Fruit fly (Drosophila melanogaster): ENCODE data around the gene CG6867.

Gene CG6867

dm6 chrX:18058108-18058507 is 34.4 kb downstream of the CG6867 start:
- TF ChIP-seq ey (GFP tag; optimal IDR thresholded peaks at IDR 0.05) (no peak), brk (GFP tag; optimal IDR thresholded peaks at IDR 0.05) (no peak), pan (optimal IDR thresholded peaks at IDR 0.05) (no peak), CG32264 (GFP tag; optimal IDR thresholded peaks at IDR 0.05) (no peak), Jra (GFP tag; optimal IDR thresholded peaks at IDR 0.05) (no peak), GATAd (GFP tag; optimal IDR thresholded peaks at IDR 0.05) (no peak), sage (GFP tag; optimal IDR thresholded peaks at IDR 0.05) (no peak), Mio (GFP tag; optimal IDR thresholded peaks at IDR 0.05) (no peak), Hr78 (GFP tag; optimal IDR thresholded peaks at IDR 0.05) (no peak), Abd-B (GFP tag; optimal IDR thresholded peaks at IDR 0.05) (no peak), Hr83 (GFP tag; optimal IDR thresholded peaks at IDR 0.05; ENCODE audit: poor library complexity, severe bottlenecking) (no peak), tai (GFP tag; optimal IDR thresholded peaks at IDR 0.05) (no peak), N (GFP tag; optimal IDR thresholded peaks at IDR 0.05) (no peak), Myc (optimal IDR thresholded peaks at IDR 0.05) (no peak)

- TF ChIP-seq pan (optimal IDR thresholded peaks at IDR 0.05) (no peak), lola (GFP tag; optimal IDR thresholded peaks at IDR 0.05) (no peak), Dif (GFP tag; optimal IDR thresholded peaks at IDR 0.05; ENCODE audit: partially characterized antibody) (no peak), Jra (GFP tag; optimal IDR thresholded peaks at IDR 0.05) (no peak), N (GFP tag; optimal IDR thresholded peaks at IDR 0.05) (no peak), rgr (GFP tag; optimal IDR thresholded peaks at IDR 0.05) (no peak), Vsx2 (GFP tag; optimal IDR thresholded peaks at IDR 0.05; ENCODE audit: partially characterized antibody) (no peak), sv (GFP tag; optimal IDR thresholded peaks at IDR 0.05) (no peak), HLH106 (tag; optimal IDR thresholded peaks at IDR 0.05) (no peak), dmrt93B (GFP tag; optimal IDR thresholded peaks at IDR 0.05) (no peak), Mio (GFP tag; optimal IDR thresholded peaks at IDR 0.05) (no peak), Hnf4 (GFP tag; optimal IDR thresholded peaks at IDR 0.05) (no peak)
Measured at dm6 chrX:18063144-18063772, 39.6 kb downstream of the CG6867 start, which contains the start of gene Sh. Gene Sh (minus strand): TSS chrX:18063247.

- TF ChIP-seq brk (GFP tag; optimal IDR thresholded peaks at IDR 0.05) = no peak
Measured at dm6 chrX:18064183-18064582, 40.5 kb downstream of the CG6867 start, which contains the start of gene Dhc16F. Gene Dhc16F (plus strand): TSS chrX:18064483.

Data from whole organism, wandering third instar larva.